Worm (Caenorhabditis elegans): ENCODE data around the gene F47B8.5.

Gene F47B8.5

ce11 chrV:14350949-14351348 lies 23.3 kb upstream of the F47B8.5 start (continued):
- TF ChIP-seq ztf-11 (tag; optimal IDR thresholded peaks at IDR 0.05) (no peak), unc-62 (GFP tag; optimal IDR thresholded peaks at IDR 0.05) (no peak), ets-5 (GFP tag; IDR thresholded peaks at IDR 0.05) (no peak), ceh-63 (GFP tag; optimal IDR thresholded peaks at IDR 0.05) (no peak), elt-2 (tag; optimal IDR thresholded peaks at IDR 0.05) (peak; percentile 8), fkh-4 (tag; optimal IDR thresholded peaks at IDR 0.05; ENCODE audit: borderline replicate concordance) (no peak), sup-37 (GFP tag; optimal IDR thresholded peaks at IDR 0.05) (no peak), egl-27 (tag; optimal IDR thresholded peaks at IDR 0.05) (peak; percentile 13 to 19), snpc-4 (tag; optimal IDR thresholded peaks at IDR 0.05) (peak; percentile 62), pqm-1 (tag; optimal IDR thresholded peaks at IDR 0.05) (no peak), nhr-71 (tag; optimal IDR thresholded peaks at IDR 0.05) (peak; percentile 82), xbp-1 (tag; optimal IDR thresholded peaks at IDR 0.05) (peak; percentile 71), tbx-2 (tag; optimal IDR thresholded peaks at IDR 0.05) (peak; percentile 77)

- TF ChIP-seq blmp-1 (tag; optimal IDR thresholded peaks at IDR 0.05) (peak; percentile 44), grh-1 (GFP tag; IDR thresholded peaks at IDR 0.05) (no peak), lin-35 (GFP tag; optimal IDR thresholded peaks at IDR 0.05) (peak in 1 of 2 experiments; percentile 35)
These were observed 22.8 kb upstream of the F47B8.5 start for ce11 chrV:14350498-14350897.

- no peak for TF ChIP-seq nhr-84 (tag; optimal IDR thresholded peaks at IDR 0.05)
- peak; percentile 97 for TF ChIP-seq nhr-20 (tag; optimal IDR thresholded peaks at IDR 0.05)
- peak; percentile 66 for TF ChIP-seq zag-1 (tag; optimal IDR thresholded peaks at IDR 0.05)
- peak; percentile 70 for TF ChIP-seq lin-39 (tag; optimal IDR thresholded peaks at IDR 0.05)
- peak; percentile 91 for TF ChIP-seq nhr-90 (tag; optimal IDR thresholded peaks at IDR 0.05; ENCODE audit: poor library complexity)
- peak; percentile 92 for TF ChIP-seq isw-1 (GFP tag; IDR thresholded peaks at IDR 0.05)
- TF ChIP-seq unc-30 (tag; optimal IDR thresholded peaks at IDR 0.05), result no peak
- peak; percentile 84 to 95 (median 94) for TF ChIP-seq ceh-82 (tag; optimal IDR thresholded peaks at IDR 0.05)
- peak; percentile 96 for TF ChIP-seq lin-14 (GFP tag; optimal IDR thresholded peaks at IDR 0.05)
- TF ChIP-seq blmp-1 (tag; optimal IDR thresholded peaks at IDR 0.05), result peak; percentile 91
- peak; percentile 98 for TF ChIP-seq C16A3.4 (tag; optimal IDR thresholded peaks at IDR 0.05)
- TF ChIP-seq ceh-90 (tag; optimal IDR thresholded peaks at IDR 0.05), result peak; percentile 67
- peak; percentile 92 for TF ChIP-seq nhr-77 (tag; optimal IDR thresholded peaks at IDR 0.05)
- no peak for TF ChIP-seq ets-5 (GFP tag; IDR thresholded peaks at IDR 0.05)
- TF ChIP-seq ztf-4 (tag; optimal IDR thresholded peaks at IDR 0.05), result peak; percentile 85
- TF ChIP-seq rnt-1 (tag; optimal IDR thresholded peaks at IDR 0.05), result peak; percentile 98
- TF ChIP-seq zip-4 (GFP tag; optimal IDR thresholded peaks at IDR 0.05), result peak; percentile 66
- TF ChIP-seq elt-3 (tag; optimal IDR thresholded peaks at IDR 0.05), result peak in 3 of 6 experiments; percentile 37 to 93 (median 76)
- TF ChIP-seq elt-2 (tag; optimal IDR thresholded peaks at IDR 0.05), result peak; percentile 46
- TF ChIP-seq xbp-1 (tag; optimal IDR thresholded peaks at IDR 0.05), result peak; percentile 93
- peak; percentile 82 for TF ChIP-seq pag-3 (tag; optimal IDR thresholded peaks at IDR 0.05; ENCODE audit: borderline replicate concordance, insufficient read depth)
- TF ChIP-seq pqm-1 (tag; optimal IDR thresholded peaks at IDR 0.05), result no peak
- peak; percentile 95 for TF ChIP-seq swsn-7 (tag; optimal IDR thresholded peaks at IDR 0.05)
- TF ChIP-seq grh-1 (GFP tag; IDR thresholded peaks at IDR 0.05), result peak; percentile 83
- peak; percentile 95 for TF ChIP-seq skn-1 (tag; optimal IDR thresholded peaks at IDR 0.05)
- peak; percentile 56 for TF ChIP-seq F16B12.6 (tag; optimal IDR thresholded peaks at IDR 0.05)
- peak in 1 of 2 experiments; percentile 91 for TF ChIP-seq ztf-11 (tag; optimal IDR thresholded peaks at IDR 0.05)
- peak in 1 of 2 experiments; percentile 82 for TF ChIP-seq mdl-1 (tag; optimal IDR thresholded peaks at IDR 0.05)
- TF ChIP-seq lsy-2 (tag; optimal IDR thresholded peaks at IDR 0.05), result peak; percentile 93 to 96
- TF ChIP-seq alr-1 (tag; optimal IDR thresholded peaks at IDR 0.05; ENCODE audit: borderline replicate concordance), result no peak
- TF ChIP-seq dsc-1 (tag; optimal IDR thresholded peaks at IDR 0.05), result peak; percentile 94
- TF ChIP-seq C34B4.2 (tag; optimal IDR thresholded peaks at IDR 0.05), result no peak
- TF ChIP-seq snpc-4 (tag; optimal IDR thresholded peaks at IDR 0.05), result peak; percentile 89
- TF ChIP-seq lir-3 (tag; optimal IDR thresholded peaks at IDR 0.05; ENCODE audit: poor library complexity), result peak; percentile 93
- peak; percentile 67 for TF ChIP-seq lin-15B (tag; optimal IDR thresholded peaks at IDR 0.05)
- peak; percentile 84 for TF ChIP-seq ceh-8 (GFP tag; optimal IDR thresholded peaks at IDR 0.05)
- TF ChIP-seq lin-35 (GFP tag; optimal IDR thresholded peaks at IDR 0.05), result peak; percentile 87 to 88
- TF ChIP-seq Y116A8C.19 (tag; optimal IDR thresholded peaks at IDR 0.05; ENCODE audit: borderline replicate concordance), result no peak
These were observed 19.7 kb upstream of the F47B8.5 start, which contains the start of gene cept-2 for ce11 chrV:14347234-14347826. cept-2 (plus strand) TSS chrV:14347766.
